Worm (Caenorhabditis elegans) whole organism, young adult: Measurements from ENCODE around the gene lact-1.

Source experiments
- B0261.1 ChIP-seq: sonication (generic microtip); optimal IDR thresholded peaks from 2 replicates; lab custom pipeline; 2016; ENCODE audit warnings: mild to moderate bottlenecking, missing genetic modification characterization, moderate library complexity, missing compliant biosample characterization
- F37B4.10 ChIP-seq: fragments of 200-800 bp; sonication (Bioruptor generic); IDR thresholded peaks from 2 replicates; pipeline ENCODE4 v1.3.6; 2022; ENCODE audit warnings: missing genetic modification characterization, missing compliant biosample characterization
- Y53G8AR.9 ChIP-seq: fragments of 200-800 bp; sonication (Bioruptor generic); conservative IDR thresholded peaks from 2 replicates; pipeline ENCODE4 v1.3.6; 2022; ENCODE audit warnings: missing genetic modification reagents, missing genetic modification characterization, missing compliant biosample characterization
- Y79H2A.3 ChIP-seq: fragments of 200-800 bp; sonication (Bioruptor generic); conservative IDR thresholded peaks from 2 replicates; pipeline ENCODE4 v1.3.6; 2022; ENCODE audit warnings: missing genetic modification reagents, missing genetic modification characterization, missing compliant biosample characterization
- ama-1 ChIP-seq, 3 experiments: fragments of 150-350 bp in 1 of 3; sonication (generic microtip) in 2 of 3; optimal IDR thresholded peaks; 2 replicates each; lab custom pipeline; 2014 to 2018; ENCODE audit warnings: missing biosample characterization in 2 of 3, missing genetic modification characterization in 2 of 3, missing genetic modification reagents in 2 of 3
- atf-7 ChIP-seq: sonication (generic microtip); optimal IDR thresholded peaks from 2 replicates; lab custom pipeline; 2017; ENCODE audit warnings: mild to moderate bottlenecking, missing genetic modification characterization, missing compliant biosample characterization
- attf-5 ChIP-seq: fragments of 200-800 bp; sonication (Bioruptor generic); optimal IDR thresholded peaks from 2 replicates; lab custom pipeline; 2018; ENCODE audit warnings: mild to moderate bottlenecking, missing genetic modification characterization, missing compliant biosample characterization
- bed-2 ChIP-seq: fragments of 200-800 bp; sonication (Bioruptor generic); IDR thresholded peaks from 2 replicates; pipeline ENCODE4 v1.3.6; 2022; ENCODE audit warnings: missing genetic modification reagents, missing genetic modification characterization, missing compliant biosample characterization
- ccch-3 ChIP-seq: fragments of 200-800 bp; sonication (Bioruptor generic); optimal IDR thresholded peaks from 2 replicates; lab custom pipeline; 2018; ENCODE audit warnings: mild to moderate bottlenecking, missing genetic modification characterization, missing compliant biosample characterization
- cebp-1 ChIP-seq, 2 experiments: fragments of 200-800 bp in 1 of 2; sonication (Bioruptor generic) in 1 of 2; sonication (generic microtip) in 1 of 2; IDR thresholded peaks in 1 of 2; optimal IDR thresholded peaks in 1 of 2; 2 replicates each; pipeline versions ENCODE4 v1.3.6 to Lab custom; 2017 to 2022; ENCODE audit warnings: missing compliant biosample characterization in 2 of 2, missing genetic modification characterization in 2 of 2, mild to moderate bottlenecking in 1 of 2, missing genetic modification reagents in 1 of 2, moderate library complexity in 1 of 2
- ceh-100 ChIP-seq: fragments of 200-800 bp; sonication (Bioruptor generic); IDR thresholded peaks from 2 replicates; pipeline ENCODE4 v1.3.6; 2022; ENCODE audit warnings: missing genetic modification reagents, missing genetic modification characterization, missing compliant biosample characterization
- ceh-40 ChIP-seq: fragments of 200-800 bp; sonication (Bioruptor generic); IDR thresholded peaks from 2 replicates; pipeline ENCODE4 v1.3.6; 2022; ENCODE audit warnings: missing genetic modification characterization, missing compliant biosample characterization
- ceh-79 ChIP-seq: sonication (generic microtip); optimal IDR thresholded peaks from 2 replicates; lab custom pipeline; 2017; ENCODE audit warnings: mild to moderate bottlenecking, missing genetic modification characterization, missing compliant biosample characterization
- die-1 ChIP-seq: sonication (generic microtip); optimal IDR thresholded peaks from 2 replicates; lab custom pipeline; 2016; ENCODE audit warnings: missing genotype, mild to moderate bottlenecking, missing genetic modification characterization, missing compliant biosample characterization
- dox-1 ChIP-seq: fragments of 200-800 bp; sonication (Bioruptor generic); IDR thresholded peaks from 2 replicates; pipeline ENCODE4 v1.3.6; 2022; ENCODE audit warnings: missing genetic modification reagents, missing genetic modification characterization, missing compliant biosample characterization
- egrh-3 ChIP-seq: fragments of 200-800 bp; sonication (Bioruptor generic); IDR thresholded peaks from 2 replicates; pipeline ENCODE4 v1.3.6; 2022; ENCODE audit warnings: missing genetic modification reagents, missing genetic modification characterization, missing compliant biosample characterization
- ekl-4 ChIP-seq: fragments of 200-800 bp; sonication (Bioruptor generic); IDR thresholded peaks from 2 replicates; pipeline ENCODE4 v1.3.6; 2022; ENCODE audit warnings: missing genetic modification reagents, missing genetic modification characterization, missing compliant biosample characterization
- hrde-1 ChIP-seq: sonication (generic microtip); optimal IDR thresholded peaks from 2 replicates; lab custom pipeline; 2016; ENCODE audit warnings: missing genetic modification characterization, mild to moderate bottlenecking, missing compliant biosample characterization, moderate library complexity, missing genotype, missing genetic modification reagents, borderline replicate concordance
- let-607 ChIP-seq, 2 experiments: fragments of 200-800 bp in 1 of 2; sonication (Bioruptor generic) in 1 of 2; sonication (generic microtip) in 1 of 2; optimal IDR thresholded peaks; 2 replicates each; lab custom pipeline; 2016 to 2018; ENCODE audit warnings: mild to moderate bottlenecking in 2 of 2, missing compliant biosample characterization in 2 of 2, missing genetic modification characterization in 2 of 2, moderate library complexity in 2 of 2, missing genotype in 1 of 2
- madf-6 ChIP-seq: fragments of 200-800 bp; sonication (Bioruptor generic); IDR thresholded peaks from 2 replicates; pipeline ENCODE4 v1.3.6; 2022; ENCODE audit warnings: missing genetic modification reagents, missing genetic modification characterization, missing compliant biosample characterization
- madf-8 ChIP-seq: fragments of 200-800 bp; sonication (Bioruptor generic); conservative IDR thresholded peaks from 2 replicates; pipeline ENCODE4 v1.3.6; 2022; ENCODE audit warnings: missing genetic modification reagents, missing genetic modification characterization, missing compliant biosample characterization
- mxl-1 ChIP-seq: sonication (generic microtip); optimal IDR thresholded peaks from 2 replicates; lab custom pipeline; 2016; ENCODE audit warnings: missing genetic modification characterization, missing compliant biosample characterization
- nfyb-1 ChIP-seq: fragments of 200-800 bp; sonication (Bioruptor generic); IDR thresholded peaks from 2 replicates; pipeline ENCODE4 v1.3.6; 2022; ENCODE audit warnings: missing genetic modification reagents, missing genetic modification characterization, missing compliant biosample characterization
- nhr-80 ChIP-seq: sonication (generic microtip); optimal IDR thresholded peaks from 2 replicates; lab custom pipeline; 2016; ENCODE audit warnings: missing genetic modification characterization, missing compliant biosample characterization
- nhr-90 ChIP-seq: sonication (generic microtip); optimal IDR thresholded peaks from 2 replicates; lab custom pipeline; 2016; ENCODE audit warnings: missing genotype, mild to moderate bottlenecking, missing genetic modification characterization, missing compliant biosample characterization
- pbrm-1 ChIP-seq: fragments of 200-800 bp; sonication (Bioruptor generic); IDR thresholded peaks from 2 replicates; pipeline ENCODE4 v1.3.6; 2022; ENCODE audit warnings: missing genetic modification reagents, missing genetic modification characterization, missing compliant biosample characterization
- repo-1 ChIP-seq: sonication (generic microtip); optimal IDR thresholded peaks from 2 replicates; lab custom pipeline; 2017; ENCODE audit warnings: mild to moderate bottlenecking, missing genetic modification characterization, missing compliant biosample characterization
- snpc-4 ChIP-seq, 5 experiments: fragments of 150-350 bp in 1 of 5; sonication (generic microtip) in 4 of 5; optimal IDR thresholded peaks; 2 replicates each; lab custom pipeline; 2014 to 2018; ENCODE audit warnings: missing genetic modification characterization in 5 of 5, missing biosample characterization in 3 of 5, antibody characterized with exemption in 2 of 5, mild to moderate bottlenecking in 2 of 5, missing compliant biosample characterization in 2 of 5, missing genotype in 2 of 5, moderate library complexity in 2 of 5, missing genetic modification reagents in 1 of 5
- somi-1 ChIP-seq: fragments of 200-800 bp; sonication (Bioruptor generic); optimal IDR thresholded peaks from 2 replicates; lab custom pipeline; 2018; ENCODE audit warnings: mild to moderate bottlenecking, missing genetic modification characterization, missing compliant biosample characterization
- tbp1 ChIP-seq: fragments of 200-800 bp; sonication (Bioruptor generic); optimal IDR thresholded peaks from 2 replicates; lab custom pipeline; 2018; ENCODE audit warnings: mild to moderate bottlenecking, missing genetic modification characterization, missing compliant biosample characterization
- tbx-9 ChIP-seq: sonication (generic microtip); optimal IDR thresholded peaks from 2 replicates; lab custom pipeline; 2016; ENCODE audit warnings: borderline replicate concordance, missing genetic modification characterization, inconsistent platforms, missing compliant biosample characterization
- unc-62 ChIP-seq: fragments of 150-350 bp; optimal IDR thresholded peaks from 2 replicates; lab custom pipeline; 2014; ENCODE audit warnings: missing biosample characterization, missing genetic modification reagents, missing genetic modification characterization
- xnd-1 ChIP-seq: sonication (generic microtip); optimal IDR thresholded peaks from 2 replicates; lab custom pipeline; 2016; ENCODE audit warnings: missing genotype, missing genetic modification reagents, missing genetic modification characterization, missing compliant biosample characterization
- zfh-2 ChIP-seq: fragments of 200-800 bp; sonication (Bioruptor generic); conservative IDR thresholded peaks from 2 replicates; pipeline ENCODE4 v1.3.6; 2022; ENCODE audit warnings: missing genetic modification reagents, missing genetic modification characterization, missing compliant biosample characterization
- ztf-25 ChIP-seq: fragments of 200-800 bp; sonication (Bioruptor generic); IDR thresholded peaks from 2 replicates; pipeline ENCODE4 v1.3.6; 2022; ENCODE audit warnings: missing genetic modification reagents, missing genetic modification characterization, missing compliant biosample characterization
- ztf-6 ChIP-seq: fragments of 200-800 bp; sonication (Bioruptor generic); IDR thresholded peaks from 2 replicates; pipeline ENCODE4 v1.3.6; 2022; ENCODE audit warnings: missing genetic modification reagents, missing genetic modification characterization, missing compliant biosample characterization

lact-1 gene

DNA sequence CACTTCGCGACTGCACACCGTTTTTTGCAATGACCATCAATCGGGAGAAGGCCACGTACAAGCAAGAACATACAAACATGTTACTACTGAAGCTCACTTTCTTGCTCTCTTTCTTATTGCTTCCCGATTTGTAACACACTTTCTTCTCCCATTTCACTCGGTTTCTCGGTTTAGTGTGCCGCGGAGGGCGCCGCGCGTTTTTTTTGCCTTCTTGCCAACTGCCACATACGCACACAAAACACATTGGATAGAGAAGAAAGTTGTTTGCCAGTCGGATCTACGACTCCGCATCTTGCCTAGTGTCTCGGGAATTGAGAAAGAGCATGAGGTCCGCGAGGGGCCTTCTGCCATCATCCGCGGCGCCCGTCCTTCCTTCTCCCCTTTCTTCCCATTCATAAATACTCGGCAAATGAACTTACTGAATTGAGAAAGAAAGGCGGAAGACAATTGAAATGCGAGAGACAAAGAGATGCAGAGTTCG lies 25.4 kb downstream of the lact-1 start (continued):
- no peak for TF ChIP-seq Y79H2A.3 (GFP tag; lab: Robert Waterston, UW)
- TF ChIP-seq unc-62 (GFP tag; lab: Kevin White, UChicago): no peak
- peak; percentile 2 for TF ChIP-seq somi-1 (GFP tag; lab: Kevin White, UChicago)
- TF ChIP-seq, all 124 proteins: peak for 14

DNA sequence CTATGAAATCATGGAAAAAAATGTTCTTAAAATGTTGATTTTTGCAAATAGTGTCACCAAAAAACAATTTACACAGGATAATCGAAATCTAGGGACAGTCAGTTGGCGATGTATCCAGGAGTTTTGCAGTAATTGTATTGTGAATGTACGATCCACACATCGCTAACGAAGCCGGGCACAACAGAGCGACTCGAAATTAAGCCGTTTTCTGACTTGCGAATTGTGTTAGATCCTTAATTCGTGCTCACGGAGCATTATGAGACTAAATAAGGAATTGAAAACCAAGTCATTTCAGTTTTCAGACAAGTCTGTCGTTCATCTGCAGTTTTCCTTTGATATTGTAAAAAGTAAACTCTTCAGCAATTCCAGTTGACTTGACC lies 26.1 kb downstream of the lact-1 start:
- no peak for TF ChIP-seq tbp1 (GFP tag; lab: Kevin White, UChicago)
- TF ChIP-seq mxl-1 (tag; lab: Kevin White, UChicago): no peak

DNA sequence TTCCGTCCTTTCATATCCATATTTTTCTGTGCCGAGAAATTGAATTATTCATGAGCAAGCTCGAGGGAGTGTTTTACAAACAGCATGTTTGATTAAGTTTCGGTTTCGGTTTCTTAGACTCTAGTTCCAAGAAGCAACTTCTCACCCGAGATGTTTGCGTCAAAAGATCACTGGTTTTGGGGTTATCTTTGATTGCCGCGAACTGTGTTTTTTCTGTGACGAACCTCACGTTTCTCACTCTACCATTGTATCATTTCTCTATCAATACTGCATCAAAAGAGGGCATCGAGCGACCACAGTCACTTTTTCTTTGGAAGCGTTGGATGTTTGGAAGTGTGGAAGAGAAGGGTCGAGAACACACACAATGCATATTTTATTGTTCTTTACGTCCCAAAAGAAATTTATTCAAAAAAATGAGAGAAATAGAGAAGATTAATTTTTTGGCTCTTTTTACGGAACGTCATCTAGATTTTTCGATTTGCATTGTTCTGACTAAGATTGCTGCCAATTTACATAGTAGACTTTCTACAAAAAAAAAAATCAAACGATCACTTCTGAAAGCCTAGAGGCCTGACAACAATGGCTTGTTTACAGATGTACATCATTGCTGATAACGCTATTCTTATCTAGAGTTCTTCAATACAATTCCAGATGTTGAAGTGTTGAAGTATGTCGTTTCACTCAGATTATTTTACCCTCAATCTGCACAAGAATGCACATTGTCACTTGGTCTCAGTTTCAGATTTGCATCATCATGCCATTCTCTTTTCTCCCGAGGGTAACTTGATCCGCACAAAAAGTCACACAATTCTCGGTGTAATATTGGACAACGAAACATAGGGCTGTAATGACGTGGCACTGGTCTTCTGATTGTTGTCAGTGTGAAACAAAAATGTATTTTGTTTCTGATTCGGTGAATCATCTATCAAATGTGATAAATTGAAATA lies 26.8 kb downstream of the lact-1 start:
- TF ChIP-seq nhr-80 (tag; lab: Kevin White, UChicago) (peak; percentile 70), Y53G8AR.9 (GFP tag; lab: Robert Waterston, UW) (0 out of 2 replicates have a peak, but pooled peaks have one; percentile 42), nfyb-1 (GFP tag; lab: Robert Waterston, UW) (0 out of 2 replicates have a peak, but pooled peaks have one; percentile 40), dox-1 (GFP tag; lab: Robert Waterston, UW) (no peak), let-607 (tag; optimal IDR thresholded peaks at IDR 0.05; lab: Kevin White, UChicago) (peak in 1 of 2 experiments; percentile 21)

DNA sequence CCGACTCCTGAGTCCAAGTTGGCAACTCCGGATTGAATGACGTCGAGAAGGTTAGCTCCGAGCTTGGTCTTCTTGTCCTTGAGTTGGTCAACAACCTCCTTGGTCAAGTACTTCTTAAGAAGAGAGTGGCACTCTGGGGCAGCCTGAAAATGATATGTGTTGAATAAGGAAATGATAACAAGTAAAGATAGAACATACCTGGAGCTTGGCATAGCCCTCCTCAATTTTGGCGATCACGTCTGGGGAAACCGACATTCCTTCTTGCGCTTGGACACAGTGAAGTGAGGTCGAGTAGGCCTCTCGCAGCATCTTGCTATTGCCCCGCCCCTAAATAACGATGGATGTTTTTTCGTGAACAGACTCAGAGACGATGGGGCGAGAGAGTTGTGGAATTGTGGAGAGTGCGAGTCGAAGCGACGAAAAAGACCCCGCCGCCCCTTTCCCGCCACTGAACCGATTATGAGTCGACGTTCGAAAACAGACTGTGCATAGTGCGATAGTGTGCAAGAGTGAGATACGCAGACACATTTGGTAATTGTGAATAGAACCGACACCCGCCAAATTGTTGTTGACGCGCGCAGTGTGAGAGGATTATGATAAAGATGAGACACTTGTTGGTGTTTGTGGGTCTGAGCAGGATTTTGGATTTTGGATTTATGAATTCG lies 27.9 kb downstream of the lact-1 start:
- TF ChIP-seq Y53G8AR.9 (GFP tag; lab: Robert Waterston, UW): no peak
- TF ChIP-seq ceh-79 (tag; lab: Kevin White, UChicago): no peak
- no peak for TF ChIP-seq cebp-1 (GFP tag; IDR thresholded peaks at IDR 0.05; lab: Robert Waterston, UW)
- peak; percentile 51 for TF ChIP-seq cebp-1 (tag; optimal IDR thresholded peaks at IDR 0.05; lab: Kevin White, UChicago)
- TF ChIP-seq nhr-90: no peak
- 0 out of 2 replicates have a peak, but pooled peaks have one; percentile 27 for TF ChIP-seq pbrm-1 (GFP tag; lab: Robert Waterston, UW)
- no peak for TF ChIP-seq ztf-25 (GFP tag; lab: Robert Waterston, UW)
- TF ChIP-seq xnd-1 (tag; lab: Kevin White, UChicago): peak; percentile 40
- TF ChIP-seq egrh-3 (GFP tag; lab: Robert Waterston, UW): no peak
- 0 out of 2 replicates have a peak, but pooled peaks have one; percentile 6 for TF ChIP-seq ceh-100
- TF ChIP-seq let-607 (tag; optimal IDR thresholded peaks at IDR 0.05; lab: Kevin White, UChicago): peak in 1 of 2 experiments; percentile 23
- peak; percentile 80 for TF ChIP-seq madf-6
- no peak for TF ChIP-seq ceh-40
- TF ChIP-seq snpc-4 (GFP tag; optimal IDR thresholded peaks at IDR 0.05; lab: Kevin White, UChicago): no peak
- TF ChIP-seq snpc-4 (tag; optimal IDR thresholded peaks at IDR 0.05; lab: Kevin White, UChicago): peak in 1 of 4 experiments; percentile 2
- peak; percentile 83 for TF ChIP-seq ama-1 (optimal IDR thresholded peaks at IDR 0.05; lab: Kevin White, UChicago)
- no peak for TF ChIP-seq ama-1 (GFP tag; optimal IDR thresholded peaks at IDR 0.05; lab: Kevin White, UChicago)
- TF ChIP-seq ekl-4: 0 out of 2 replicates have a peak, but pooled peaks have one; percentile 32
- no peak for TF ChIP-seq hrde-1 (tag; lab: Kevin White, UChicago)
- no peak for TF ChIP-seq die-1 (tag; lab: Kevin White, UChicago)
- no peak for TF ChIP-seq B0261.1 (tag; lab: Kevin White, UChicago)
- TF ChIP-seq F37B4.10 (GFP tag; lab: Robert Waterston, UW): no peak
- TF ChIP-seq ccch-3 (GFP tag; lab: Kevin White, UChicago): no peak
- peak; percentile 59 for TF ChIP-seq nhr-80 (tag; lab: Kevin White, UChicago)
- TF ChIP-seq repo-1 (tag; lab: Kevin White, UChicago): no peak
- TF ChIP-seq dox-1 (GFP tag; lab: Robert Waterston, UW): peak; percentile 68
- TF ChIP-seq atf-7: no peak
- TF ChIP-seq zfh-2: peak; percentile 81
- TF ChIP-seq tbx-9 (tag; lab: Kevin White, UChicago): no peak
- no peak for TF ChIP-seq ztf-6 (GFP tag; lab: Robert Waterston, UW)
- TF ChIP-seq bed-2: no peak
- TF ChIP-seq attf-5 (GFP tag; lab: Kevin White, UChicago): peak; percentile 36
- TF ChIP-seq madf-8: peak; percentile 43; the same call in 1 of the 2 replicates
